Fruit fly (Drosophila melanogaster) whole organism, embryonic: ENCODE measurements around the gene Rassf.

Experiments
- CG10267 ChIP-seq: fragments of 200-800 bp; sonication (Bioruptor generic); optimal IDR thresholded peaks from 2 replicates; lab custom pipeline; 2018; ENCODE audit warnings: missing biosample characterization, mild to moderate bottlenecking, missing genetic modification characterization, moderate library complexity
- CG10321 ChIP-seq: fragments of 200-800 bp; sonication (Bioruptor generic); IDR thresholded peaks from 2 replicates; pipeline ENCODE4 v1.3.6; 2022; ENCODE audit warnings: missing biosample characterization, missing genetic modification characterization
- CG11560 ChIP-seq: fragments of 200-800 bp; sonication (Bioruptor generic); IDR thresholded peaks from 3 replicates; pipeline ENCODE4 v1.3.6; 2022; ENCODE audit warnings: missing biosample characterization, missing genetic modification characterization
- CG12769 ChIP-seq: fragments of 200-800 bp; sonication (Bioruptor generic); optimal IDR thresholded peaks from 2 replicates; lab custom pipeline; 2019; ENCODE audit warnings: missing biosample characterization, mild to moderate bottlenecking, missing genetic modification characterization, moderate library complexity
- CG13287 ChIP-seq: fragments of 200-800 bp; sonication (Bioruptor generic); IDR thresholded peaks from 2 replicates; pipeline ENCODE4 v1.3.6; 2022; ENCODE audit warnings: missing biosample characterization, missing genetic modification characterization; ENCODE audit not compliant: partially characterized antibody
- CG14441 ChIP-seq: fragments of 200-800 bp; sonication (Bioruptor generic); IDR thresholded peaks from 2 replicates; pipeline ENCODE4 v1.3.6; 2022; ENCODE audit warnings: missing biosample characterization, missing genetic modification characterization
- CG14860 ChIP-seq: fragments of 200-800 bp; sonication (Bioruptor generic); IDR thresholded peaks from 3 replicates; pipeline ENCODE4 v1.3.6; 2022; ENCODE audit warnings: missing biosample characterization, missing genetic modification characterization; ENCODE audit not compliant: partially characterized antibody
- CG16863 ChIP-seq: fragments of 200-800 bp; sonication (Bioruptor generic); optimal IDR thresholded peaks from 3 replicates; lab custom pipeline; 2016; ENCODE audit warnings: missing biosample characterization, missing genetic modification characterization
- CG17359 ChIP-seq: fragments of 200-800 bp; sonication (Bioruptor generic); optimal IDR thresholded peaks from 3 replicates; lab custom pipeline; 2018; ENCODE audit warnings: missing biosample characterization, mild to moderate bottlenecking, missing genetic modification characterization, moderate library complexity
- CG17361 ChIP-seq: fragments of 200-800 bp; sonication (Bioruptor generic); IDR thresholded peaks from 3 replicates; pipeline ENCODE4 v1.3.6; 2022; ENCODE audit warnings: missing biosample characterization, missing genetic modification characterization
- CG17568 ChIP-seq: fragments of 200-800 bp; sonication (Bioruptor generic); optimal IDR thresholded peaks from 2 replicates; lab custom pipeline; 2018; ENCODE audit warnings: missing biosample characterization, mild to moderate bottlenecking, missing genetic modification characterization, moderate library complexity
- CG2120 ChIP-seq: fragments of 200-800 bp; sonication (Bioruptor generic); optimal IDR thresholded peaks from 3 replicates; lab custom pipeline; 2016; ENCODE audit warnings: missing biosample characterization, missing genetic modification characterization
- CG30020 ChIP-seq: fragments of 200-800 bp; optimal IDR thresholded peaks from 2 replicates; lab custom pipeline; 2019; ENCODE audit warnings: missing biosample characterization, mild to moderate bottlenecking, missing genetic modification characterization, moderate library complexity
- CG32767 ChIP-seq: fragments of 200-800 bp; sonication (Bioruptor generic); IDR thresholded peaks from 2 replicates; pipeline ENCODE4 v1.3.6; 2022; ENCODE audit warnings: missing biosample characterization, missing genetic modification characterization
- CG4404 ChIP-seq: fragments of 200-800 bp; sonication (Bioruptor generic); IDR thresholded peaks from 2 replicates; pipeline ENCODE4 v1.3.6; 2022; ENCODE audit warnings: missing biosample characterization, missing genetic modification characterization
- CG4730 ChIP-seq: fragments of 200-800 bp; sonication (Bioruptor generic); IDR thresholded peaks from 2 replicates; pipeline ENCODE4 v1.3.6; 2022; ENCODE audit warnings: missing biosample characterization, missing genetic modification characterization
- CG6175 ChIP-seq: fragments of 200-800 bp; sonication (Bioruptor generic); IDR thresholded peaks from 3 replicates; pipeline ENCODE4 v1.3.6; 2022; ENCODE audit warnings: missing biosample characterization, missing genetic modification characterization
- CG6254 ChIP-seq: fragments of 200-800 bp; sonication (Bioruptor generic); optimal IDR thresholded peaks from 3 replicates; lab custom pipeline; 2017; ENCODE audit warnings: mild to moderate bottlenecking, missing biosample characterization, missing genetic modification reagents, missing genetic modification characterization
- CG6854 ChIP-seq: fragments of 200-800 bp; sonication (Bioruptor generic); optimal IDR thresholded peaks from 3 replicates; lab custom pipeline; 2017; ENCODE audit warnings: missing biosample characterization, mild to moderate bottlenecking, missing genetic modification characterization
- CG7839 ChIP-seq: fragments of 200-800 bp; sonication (Bioruptor generic); optimal IDR thresholded peaks from 3 replicates; lab custom pipeline; 2018; ENCODE audit warnings: missing biosample characterization, mild to moderate bottlenecking, missing genetic modification characterization, moderate library complexity
- CG9797 ChIP-seq: fragments of 200-800 bp; sonication (Bioruptor generic); optimal IDR thresholded peaks from 3 replicates; lab custom pipeline; 2018; ENCODE audit warnings: missing biosample characterization, mild to moderate bottlenecking, missing genetic modification characterization
- D19A ChIP-seq: fragments of 200-800 bp; optimal IDR thresholded peaks from 3 replicates; lab custom pipeline; 2019; ENCODE audit warnings: missing biosample characterization, mild to moderate bottlenecking, missing genetic modification characterization, moderate library complexity
- Dbx ChIP-seq: fragments of 200-800 bp; sonication (Bioruptor generic); IDR thresholded peaks from 3 replicates; pipeline ENCODE4 v1.3.6; 2022; ENCODE audit warnings: missing biosample characterization, missing genetic modification characterization
- Eip74EF ChIP-seq, 2 experiments: fragments of 200-800 bp in 1 of 2; fragments of >200 bp in 1 of 2; sonication (Bioruptor generic) in 1 of 2; optimal IDR thresholded peaks; 2 replicates each; lab custom pipeline; 2017 to 2019; ENCODE audit warnings: missing biosample characterization in 2 of 2, missing genetic modification characterization in 2 of 2, mild to moderate bottlenecking in 1 of 2, moderate library complexity in 1 of 2
- Ets97D ChIP-seq: fragments of 200-800 bp; sonication (Bioruptor generic); optimal IDR thresholded peaks from 3 replicates; lab custom pipeline; 2016; ENCODE audit warnings: missing biosample characterization, missing genetic modification characterization
- Fer2 ChIP-seq: fragments of 200-800 bp; sonication (Bioruptor generic); optimal IDR thresholded peaks from 2 replicates; lab custom pipeline; 2018; ENCODE audit warnings: missing biosample characterization, mild to moderate bottlenecking, missing genetic modification characterization, moderate library complexity
- Gsc ChIP-seq: fragments of 200-800 bp; sonication (Bioruptor generic); IDR thresholded peaks from 2 replicates; pipeline ENCODE4 v1.3.6; 2022; ENCODE audit warnings: missing biosample characterization, missing genetic modification characterization
- HHEX ChIP-seq: fragments of 200-800 bp; sonication (Bioruptor generic); optimal IDR thresholded peaks from 3 replicates; lab custom pipeline; 2017; ENCODE audit warnings: missing biosample characterization, mild to moderate bottlenecking, missing genetic modification characterization, missing genetic modification reagents
- Hr51 ChIP-seq, 2 experiments: fragments of 200-800 bp; sonication (Bioruptor generic); optimal IDR thresholded peaks; 2 replicates in 1 of 2; 3 replicates in 1 of 2; lab custom pipeline; 2016 to 2018; ENCODE audit warnings: missing biosample characterization in 2 of 2, missing genetic modification characterization in 2 of 2, mild to moderate bottlenecking in 1 of 2, moderate library complexity in 1 of 2
- Kr ChIP-seq: fragments of 200-800 bp; sonication (Bioruptor generic); optimal IDR thresholded peaks from 2 replicates; lab custom pipeline; 2017; ENCODE audit warnings: missing biosample characterization, mild to moderate bottlenecking, missing genetic modification characterization
- Oaz ChIP-seq: fragments of 200-800 bp; sonication (Bioruptor generic); IDR thresholded peaks from 2 replicates; pipeline ENCODE4 v1.3.6; 2022; ENCODE audit warnings: missing biosample characterization, missing genetic modification characterization
- Oli ChIP-seq: fragments of 200-800 bp; sonication (Bioruptor generic); optimal IDR thresholded peaks from 2 replicates; lab custom pipeline; 2018; ENCODE audit warnings: missing biosample characterization, mild to moderate bottlenecking, missing genetic modification characterization, moderate library complexity
- Poxn ChIP-seq: fragments of 200-800 bp; sonication (Bioruptor generic); IDR thresholded peaks from 2 replicates; pipeline ENCODE4 v1.3.6; 2022; ENCODE audit warnings: missing biosample characterization, missing genetic modification characterization
- TFAM ChIP-seq: fragments of 200-800 bp; sonication (Bioruptor generic); optimal IDR thresholded peaks from 2 replicates; lab custom pipeline; 2017; ENCODE audit warnings: missing biosample characterization, missing genetic modification characterization, inconsistent platforms
- Xrp1 ChIP-seq: fragments of 200-800 bp; sonication (Bioruptor generic); IDR thresholded peaks from 2 replicates; pipeline ENCODE4 v1.3.6; 2022; ENCODE audit warnings: missing biosample characterization, missing genetic modification characterization
- ara ChIP-seq: fragments of 200-800 bp; sonication (Bioruptor generic); IDR thresholded peaks from 2 replicates; pipeline ENCODE4 v1.3.6; 2022; ENCODE audit warnings: missing biosample characterization, missing genetic modification characterization
- btn ChIP-seq: fragments of 200-800 bp; sonication (Bioruptor generic); optimal IDR thresholded peaks from 2 replicates; lab custom pipeline; 2016; ENCODE audit warnings: missing biosample characterization, missing genetic modification characterization
- chif ChIP-seq, 2 experiments: fragments of 200-800 bp; sonication (Bioruptor generic); optimal IDR thresholded peaks; 3 replicates each; lab custom pipeline; 2016; ENCODE audit warnings: missing biosample characterization in 2 of 2, missing genetic modification characterization in 2 of 2
- chm ChIP-seq: fragments of 200-800 bp; sonication (Bioruptor generic); IDR thresholded peaks from 2 replicates; pipeline ENCODE4 v1.3.6; 2022; ENCODE audit warnings: missing biosample characterization, missing genetic modification characterization
- disco-r ChIP-seq: fragments of 200-800 bp; sonication (Bioruptor generic); optimal IDR thresholded peaks from 2 replicates; lab custom pipeline; 2016; ENCODE audit warnings: missing biosample characterization, missing genetic modification characterization
- eve ChIP-seq, 2 experiments: fragments of >200 bp; optimal IDR thresholded peaks; 2 replicates each; lab custom pipeline; 2017; ENCODE audit warnings: missing biosample characterization in 2 of 2, missing genetic modification characterization in 2 of 2
- lola ChIP-seq, 3 experiments: fragments of >200 bp in 2 of 3; fragments of 200-800 bp in 1 of 3; sonication (Bioruptor generic) in 1 of 3; optimal IDR thresholded peaks; 2 replicates each; lab custom pipeline; 2017 to 2019; ENCODE audit warnings: missing biosample characterization in 3 of 3, missing genetic modification characterization in 3 of 3, mild to moderate bottlenecking in 1 of 3, moderate library complexity in 1 of 3
- phol ChIP-seq: fragments of 200-800 bp; sonication (Bioruptor generic); optimal IDR thresholded peaks from 3 replicates; lab custom pipeline; 2018; ENCODE audit warnings: missing biosample characterization, mild to moderate bottlenecking, missing genetic modification characterization, moderate library complexity
- prd ChIP-seq, 3 experiments: fragments of >200 bp in 2 of 3; fragments of 200-800 bp in 1 of 3; sonication (Bioruptor generic) in 1 of 3; optimal IDR thresholded peaks in 2 of 3; IDR thresholded peaks in 1 of 3; 2 replicates in 2 of 3; 3 replicates in 1 of 3; pipeline versions ENCODE4 v1.3.6 to Lab custom; 2017 to 2022; ENCODE audit warnings: missing biosample characterization in 1 of 3, missing genetic modification characterization in 1 of 3
- sd ChIP-seq: fragments of 200-800 bp; sonication (Bioruptor generic); optimal IDR thresholded peaks from 3 replicates; lab custom pipeline; 2018; ENCODE audit warnings: missing biosample characterization, mild to moderate bottlenecking, missing genetic modification characterization, moderate library complexity
- sens ChIP-seq: fragments of 200-800 bp; sonication (Bioruptor generic); peaks from one replicate; lab custom pipeline; 2016; ENCODE audit warnings: missing biosample characterization, missing genetic modification characterization
- sob ChIP-seq: fragments of 200-800 bp; sonication (Bioruptor generic); IDR thresholded peaks from 2 replicates; pipeline ENCODE4 v1.3.6; 2022; ENCODE audit warnings: missing biosample characterization, missing genetic modification characterization
- tap ChIP-seq: fragments of 200-800 bp; optimal IDR thresholded peaks from 3 replicates; lab custom pipeline; 2019; ENCODE audit warnings: missing biosample characterization, mild to moderate bottlenecking, missing genetic modification characterization, moderate library complexity
- tna ChIP-seq: fragments of 200-800 bp; sonication (Bioruptor generic); IDR thresholded peaks from 2 replicates; pipeline ENCODE4 v1.3.6; 2022; ENCODE audit warnings: missing biosample characterization, missing genetic modification characterization; ENCODE audit not compliant: partially characterized antibody
- vnd ChIP-seq: fragments of 200-800 bp; sonication (Bioruptor generic); IDR thresholded peaks from 3 replicates; pipeline ENCODE4 v1.3.6; 2022; ENCODE audit warnings: missing biosample characterization, missing genetic modification characterization; ENCODE audit not compliant: partially characterized antibody
- wor ChIP-seq: fragments of 200-800 bp; sonication (Bioruptor generic); IDR thresholded peaks from 2 replicates; pipeline ENCODE4 v1.3.6; 2022; ENCODE audit warnings: missing biosample characterization, missing genetic modification characterization

Rassf gene

DNA sequence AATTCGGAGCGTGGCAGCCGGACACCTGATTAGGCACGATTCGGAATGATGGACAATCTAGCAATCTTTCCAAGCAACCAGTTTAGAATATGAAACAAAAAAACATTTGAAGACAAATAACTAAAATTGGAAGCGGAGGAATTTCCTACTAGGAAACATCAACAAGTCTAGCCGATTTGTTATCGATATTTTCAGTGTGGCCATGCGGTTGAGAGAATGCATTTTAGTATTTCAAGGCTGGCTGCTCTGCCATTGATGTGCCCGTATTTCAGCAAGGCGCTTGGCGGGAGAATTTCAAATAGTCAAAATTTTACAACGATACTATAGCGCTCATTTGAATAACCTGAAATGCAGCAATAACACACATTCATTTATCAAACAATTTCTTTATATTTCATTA is 10.1 kb upstream of the Rassf start, which contains the start of gene CG31457 (continued):
- TF ChIP-seq CG14860 (GFP tag; lab: Robert Waterston, UW) (peak; percentile 55; the same call in 2 of the 3 replicates), disco-r (GFP tag; lab: Kevin White, UChicago) (no peak), CG16863 (no peak), tna (GFP tag; lab: Robert Waterston, UW) (no peak; the same call in 1 of the 2 replicates), chif (GFP tag; optimal IDR thresholded peaks at IDR 0.05; lab: Kevin White, UChicago) (no peak), Oaz (GFP tag; lab: Robert Waterston, UW) (no peak), CG4730 (GFP tag; lab: Robert Waterston, UW) (no peak), Hr51 (GFP tag; optimal IDR thresholded peaks at IDR 0.05; lab: Kevin White, UChicago) (no peak), Eip74EF (GFP tag; optimal IDR thresholded peaks at IDR 0.05; lab: Kevin White, UChicago) (no peak), CG32767 (GFP tag; lab: Robert Waterston, UW) (no peak), CG12769 (tag; lab: Kevin White, UChicago) (no peak), sob (GFP tag; lab: Robert Waterston, UW) (no peak), sd (tag; lab: Kevin White, UChicago) (peak; percentile 90), CG10321 (GFP tag; lab: Robert Waterston, UW) (no peak), CG7839 (tag; lab: Kevin White, UChicago) (no peak), CG6175 (GFP tag; lab: Robert Waterston, UW) (no peak), prd (optimal IDR thresholded peaks at IDR 0.05; lab: Kevin White, UChicago) (no peak), prd (GFP tag; IDR thresholded peaks at IDR 0.05; lab: Robert Waterston, UW) (no peak), ara (GFP tag; lab: Robert Waterston, UW) (no peak), chm (GFP tag; lab: Robert Waterston, UW) (no peak), CG17361 (GFP tag; lab: Robert Waterston, UW) (no peak), CG17568 (GFP tag; lab: Kevin White, UChicago) (no peak), D19A (tag; lab: Kevin White, UChicago) (no peak), CG9797 (GFP tag; lab: Kevin White, UChicago) (peak; percentile 97), eve (GFP tag; optimal IDR thresholded peaks at IDR 0.05; lab: Kevin White, UChicago) (no peak), Fer2 (no peak), Xrp1 (GFP tag; lab: Robert Waterston, UW) (no peak), lola (GFP tag; optimal IDR thresholded peaks at IDR 0.05; lab: Kevin White, UChicago) (no peak), CG10267 (tag; lab: Kevin White, UChicago) (peak; percentile 47), CG6854 (GFP tag; lab: Kevin White, UChicago) (no peak), CG17359 (tag; lab: Kevin White, UChicago) (no peak), sens (no peak), CG30020 (tag; lab: Kevin White, UChicago) (no peak), CG6254 (GFP tag; lab: Kevin White, UChicago) (no peak), Oli (tag; lab: Kevin White, UChicago) (no peak), HHEX (no peak), Gsc (GFP tag; lab: Robert Waterston, UW) (no peak), vnd (GFP tag; lab: Robert Waterston, UW) (peak; percentile 63), tap (no peak), Ets97D (GFP tag; lab: Kevin White, UChicago) (peak; percentile 64), btn (no peak), Poxn (no peak), CG11560 (tag; lab: Robert Waterston, UW) (no peak), Kr (no peak), phol (tag; lab: Kevin White, UChicago) (peak; percentile 71), CG4404 (no peak), Dbx (GFP tag; lab: Robert Waterston, UW) (no peak), wor (no peak), CG13287 (GFP tag; lab: Robert Waterston, UW) (peak; percentile 93), CG2120 (GFP tag; lab: Kevin White, UChicago) (peak; percentile 16), CG14441 (GFP tag; lab: Robert Waterston, UW) (no peak), TFAM (GFP tag; lab: Kevin White, UChicago) (no peak)
